Fruit fly (Drosophila melanogaster): ENCODE data around the gene pn.

pn gene

DNA sequence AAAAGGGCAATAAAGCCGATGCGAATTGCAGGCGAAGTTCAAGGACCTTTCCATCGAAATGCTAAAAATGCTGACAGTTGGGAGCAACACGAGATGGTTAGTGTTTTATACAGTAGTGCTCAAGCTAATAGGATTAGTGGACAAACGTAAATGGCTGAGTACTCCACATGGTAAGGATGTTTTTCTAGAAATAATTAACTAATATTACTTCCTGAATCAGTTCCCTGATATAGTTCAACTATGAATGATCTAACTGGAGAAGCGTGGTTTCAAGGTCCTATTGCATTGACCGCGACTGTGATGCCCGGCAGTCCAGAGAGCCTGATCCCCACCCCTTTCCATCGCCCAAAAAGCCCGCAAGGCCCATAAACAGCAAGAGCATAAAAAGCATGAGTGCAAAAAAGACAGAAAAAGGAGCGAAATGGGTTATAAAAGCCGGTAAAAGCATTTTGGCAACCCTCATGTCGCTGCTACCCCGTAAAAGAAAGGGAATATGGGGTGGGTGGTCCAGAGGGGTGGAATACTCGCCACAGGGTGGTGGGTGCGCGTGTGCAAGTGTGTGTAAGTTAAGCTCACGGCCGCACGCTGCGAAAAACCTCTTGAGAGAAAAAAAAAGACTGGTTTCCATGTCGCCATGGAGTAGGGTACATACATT is 46.7 kb upstream of the pn start (continued):
- TF ChIP-seq CG15479 (GFP tag; optimal IDR thresholded peaks at IDR 0.05) (no peak), vnd (GFP tag; IDR thresholded peaks at IDR 0.05; ENCODE audit: partially characterized antibody) (no peak), CG16863 (GFP tag; optimal IDR thresholded peaks at IDR 0.05) (peak; percentile 59), CG7271 (tag; optimal IDR thresholded peaks at IDR 0.05) (peak; percentile 30), Sry-β (GFP tag; optimal IDR thresholded peaks at IDR 0.05) (no peak), CG7372 (GFP tag; IDR thresholded peaks at IDR 0.05) (no peak), shn (GFP tag; optimal IDR thresholded peaks at IDR 0.05) (peak; percentile 13), pfk (GFP tag; optimal IDR thresholded peaks at IDR 0.05) (no peak), ken (GFP tag; IDR thresholded peaks at IDR 0.05) (peak; percentile 48; the same call in 2 of the 3 replicates), zfh1 (GFP tag; IDR thresholded peaks at IDR 0.05) (peak; percentile 73), CG6791 (GFP tag; IDR thresholded peaks at IDR 0.05; ENCODE audit: partially characterized antibody) (no peak), Hr78 (GFP tag; optimal IDR thresholded peaks at IDR 0.05) (no peak), CG12155 (GFP tag; optimal IDR thresholded peaks at IDR 0.05) (peak; percentile 42), HHEX (GFP tag; optimal IDR thresholded peaks at IDR 0.05) (peak; percentile 68), Rx (GFP tag; IDR thresholded peaks at IDR 0.05) (peak; percentile 53; the same call in 1 of the 2 replicates), CG32772 (GFP tag; IDR thresholded peaks at IDR 0.05) (no peak), CG10321 (GFP tag; IDR thresholded peaks at IDR 0.05) (no peak; the same call in 1 of the 2 replicates), NfI (GFP tag; optimal IDR thresholded peaks at IDR 0.05) (peak; percentile 55), Optix (GFP tag; IDR thresholded peaks at IDR 0.05) (peak; percentile 62; the same call in 2 of the 3 replicates), tin (GFP tag; optimal IDR thresholded peaks at IDR 0.05) (peak; percentile 75), CG12104 (GFP tag; optimal IDR thresholded peaks at IDR 0.05) (peak; percentile 22), Oaz (GFP tag; IDR thresholded peaks at IDR 0.05) (no peak), CG1024 (GFP tag; IDR thresholded peaks at IDR 0.05) (peak; percentile 63), CG3847 (GFP tag; IDR thresholded peaks at IDR 0.05) (0 out of 2 replicates have a peak, but pooled peaks have one; percentile 8), CrebB (tag; optimal IDR thresholded peaks at IDR 0.05) (peak; percentile 17), Kr (GFP tag; optimal IDR thresholded peaks at IDR 0.05) (no peak), stwl (tag; optimal IDR thresholded peaks at IDR 0.05) (no peak), CG15696 (tag; optimal IDR thresholded peaks at IDR 0.05) (peak; percentile 45), nmo (GFP tag; optimal IDR thresholded peaks at IDR 0.05) (peak; percentile 63), CG2116 (GFP tag; optimal IDR thresholded peaks at IDR 0.05) (peak; percentile 7), Sox102F (GFP tag; optimal IDR thresholded peaks at IDR 0.05) (peak; percentile 70), gem (tag; optimal IDR thresholded peaks at IDR 0.05) (peak; percentile 81), org-1 (GFP tag; optimal IDR thresholded peaks at IDR 0.05) (peak; percentile 51), Blimp-1 (GFP tag; optimal IDR thresholded peaks at IDR 0.05) (peak; percentile 75), CG4707 (GFP tag; optimal IDR thresholded peaks at IDR 0.05) (peak; percentile 48), Nf-YB (GFP tag; optimal IDR thresholded peaks at IDR 0.05) (peak; percentile 45), zf30C (GFP tag; optimal IDR thresholded peaks at IDR 0.05) (no peak), CG18764 (GFP tag; optimal IDR thresholded peaks at IDR 0.05) (peak; percentile 28), CG10543 (GFP tag; optimal IDR thresholded peaks at IDR 0.05) (no peak), CG8944 (GFP tag; optimal IDR thresholded peaks at IDR 0.05) (peak; percentile 55), YL-1 (GFP tag; optimal IDR thresholded peaks at IDR 0.05) (no peak), ERR (GFP tag; optimal IDR thresholded peaks at IDR 0.05) (peak; percentile 32), Med (GFP tag) (peak; percentile 90), fru (optimal IDR thresholded peaks at IDR 0.05) (no peak), hkb (optimal IDR thresholded peaks at IDR 0.05) (no peak), hkb (GFP tag; IDR thresholded peaks at IDR 0.05) (peak; percentile 69), bigmax (GFP tag; optimal IDR thresholded peaks at IDR 0.05) (no peak), D (optimal IDR thresholded peaks at IDR 0.05) (no peak), D (GFP tag; optimal IDR thresholded peaks at IDR 0.05) (peak; percentile 75), gcm2 (GFP tag; optimal IDR thresholded peaks at IDR 0.05) (no peak)
